Fruit fly (Drosophila melanogaster): ENCODE data around the gene Tmc.

The Tmc gene

DNA sequence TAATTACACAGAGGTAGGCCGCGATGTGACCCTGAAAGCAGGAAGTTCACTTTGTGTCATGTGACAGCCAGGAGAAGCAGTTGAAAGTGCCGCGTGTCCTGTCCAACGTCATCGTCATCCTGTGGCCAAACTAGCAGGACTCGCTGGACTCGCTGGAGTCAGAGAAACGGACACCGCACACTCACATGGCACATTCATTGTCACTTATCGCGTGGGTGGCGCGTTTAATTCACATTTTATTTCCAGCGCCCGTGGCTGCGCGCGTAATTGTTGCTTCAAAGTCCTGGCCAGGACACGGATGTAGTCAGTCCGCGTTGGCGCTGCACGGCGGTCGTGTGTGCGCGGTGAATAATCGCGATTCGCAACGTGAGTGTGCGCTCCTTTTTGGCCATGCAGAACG, at the start of gene Tmc:
TSS of gene Tmc (plus strand) at position 301 of the 400 bp plus-strand sequence.
- no peak for TF ChIP-seq ovo (GFP tag; optimal IDR thresholded peaks at IDR 0.05)

DNA sequence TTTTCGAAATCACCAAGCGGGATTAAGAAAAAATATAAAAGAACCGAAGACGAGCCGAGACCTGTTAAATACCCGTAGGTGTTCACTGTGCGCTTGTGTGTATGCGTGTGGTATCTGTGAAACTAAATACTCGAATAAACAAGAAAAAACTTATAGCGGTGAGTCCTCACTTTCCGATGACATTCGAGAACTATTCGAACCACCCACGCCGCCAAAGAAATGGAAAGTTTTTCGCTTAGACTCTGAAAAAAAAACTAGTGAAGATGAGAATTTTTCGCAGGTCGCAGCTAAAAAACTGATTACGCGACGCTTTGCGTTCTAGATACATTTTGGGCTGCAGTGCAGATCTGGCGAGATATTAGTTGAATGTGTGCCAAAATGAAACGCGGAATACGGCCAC, 49.7 kb upstream of the Tmc start:
- peak; percentile 78 for TF ChIP-seq tj (GFP tag; optimal IDR thresholded peaks at IDR 0.05)
- TF ChIP-seq CG12768 (GFP tag; optimal IDR thresholded peaks at IDR 0.05) = no peak

dm6 chr3L:9548800-9549199, 48.8 kb upstream of the Tmc start:
- no peak for TF ChIP-seq bab1 (GFP tag; optimal IDR thresholded peaks at IDR 0.05)
- TF ChIP-seq ovo (GFP tag; optimal IDR thresholded peaks at IDR 0.05) = no peak
- TF ChIP-seq Mnt (GFP tag; optimal IDR thresholded peaks at IDR 0.05) = no peak
- no peak for TF ChIP-seq Hr96 (GFP tag; optimal IDR thresholded peaks at IDR 0.05)
- no peak for TF ChIP-seq CG1620 (GFP tag; optimal IDR thresholded peaks at IDR 0.05)
- no peak for TF ChIP-seq cic (GFP tag; optimal IDR thresholded peaks at IDR 0.05)
- TF ChIP-seq Clk (GFP tag; optimal IDR thresholded peaks at IDR 0.05) = no peak
- TF ChIP-seq CG14711 (tag; optimal IDR thresholded peaks at IDR 0.05) = no peak
- no peak for TF ChIP-seq Crg-1 (GFP tag; optimal IDR thresholded peaks at IDR 0.05)
- TF ChIP-seq CG33017 (tag; optimal IDR thresholded peaks at IDR 0.05) = no peak
- TF ChIP-seq toe (GFP tag; optimal IDR thresholded peaks at IDR 0.05) = no peak

DNA sequence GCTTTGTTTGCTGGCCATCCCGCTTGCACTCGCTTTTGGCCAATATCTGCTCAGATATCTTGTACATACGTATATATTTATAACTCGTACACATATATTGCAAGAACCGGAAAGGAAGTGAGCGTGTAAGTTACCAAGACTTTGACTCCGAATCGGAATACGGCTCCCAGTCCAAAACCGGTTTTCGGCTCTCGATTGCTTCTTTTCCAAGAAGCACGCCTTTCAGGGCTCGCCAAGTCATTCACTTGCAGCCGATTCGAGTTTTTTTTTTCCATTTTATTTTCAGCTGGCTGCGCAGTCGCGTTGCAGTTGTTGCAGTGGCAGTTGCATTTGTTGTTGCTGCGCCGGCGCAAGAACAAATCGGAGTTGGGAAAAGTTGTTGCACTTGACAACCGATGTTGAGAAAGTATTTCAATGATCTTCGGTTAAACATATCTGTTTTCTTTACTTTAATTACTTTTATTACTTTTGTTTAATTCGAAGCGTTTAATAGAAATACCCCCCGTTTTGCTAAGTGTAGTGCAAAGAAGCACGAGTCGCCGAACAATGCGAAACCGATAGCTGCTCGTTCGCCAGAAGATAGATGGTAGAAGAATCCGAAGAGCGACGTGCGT, 47.8 kb upstream of the Tmc start:
- TF ChIP-seq CG33017 (tag; optimal IDR thresholded peaks at IDR 0.05) (no peak), kay (GFP tag; ENCODE audit: borderline replicate concordance) (no peak), Hr96 (GFP tag; optimal IDR thresholded peaks at IDR 0.05) (no peak), CG7101 (tag; optimal IDR thresholded peaks at IDR 0.05) (no peak), Clk (GFP tag; optimal IDR thresholded peaks at IDR 0.05) (no peak), bab1 (GFP tag; optimal IDR thresholded peaks at IDR 0.05) (no peak)

dm6 chr3L:9550873-9551580, 46.5 kb upstream of the Tmc start:
- TF ChIP-seq CG14711 (tag; optimal IDR thresholded peaks at IDR 0.05) (no peak), CG11617 (GFP tag; optimal IDR thresholded peaks at IDR 0.05) (no peak), kay (GFP tag; ENCODE audit: borderline replicate concordance) (no peak), tj (GFP tag; optimal IDR thresholded peaks at IDR 0.05) (peak; percentile 78)

DNA sequence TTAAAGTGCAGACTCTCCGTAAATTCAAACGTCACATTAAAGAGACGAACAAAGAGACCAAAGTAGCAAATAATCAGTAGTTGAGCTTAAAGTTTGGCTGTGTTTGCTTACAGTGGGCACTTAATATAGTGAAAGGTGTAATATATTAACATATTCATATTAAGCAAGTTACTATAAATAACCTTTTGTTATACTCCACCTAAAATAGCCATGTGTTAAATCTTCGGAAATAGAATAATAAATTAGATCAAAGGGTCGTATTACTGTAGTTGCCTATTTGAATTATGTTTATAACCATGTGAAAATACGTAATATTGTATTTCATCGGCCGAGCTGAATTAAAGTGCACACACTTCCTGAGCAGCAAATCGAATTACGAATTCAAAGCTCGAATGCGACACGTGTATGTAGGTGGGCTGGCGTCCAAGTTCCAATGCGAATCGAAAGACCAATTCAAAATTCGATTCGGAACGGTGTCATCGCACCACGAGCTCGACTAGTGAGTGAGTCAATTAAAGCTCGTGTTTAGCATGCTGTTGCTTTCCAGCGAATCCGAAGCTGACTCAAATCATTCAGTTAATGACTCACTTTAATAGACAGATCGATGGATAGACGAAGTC, 45.3 kb upstream of the Tmc start:
- no peak for TF ChIP-seq CG5204 (GFP tag; optimal IDR thresholded peaks at IDR 0.05)
- no peak for TF ChIP-seq CG1620 (GFP tag; optimal IDR thresholded peaks at IDR 0.05)
- TF ChIP-seq cnc (optimal IDR thresholded peaks at IDR 0.05) = no peak
- no peak for TF ChIP-seq CG14711 (tag; optimal IDR thresholded peaks at IDR 0.05)
- no peak for TF ChIP-seq toe (GFP tag; optimal IDR thresholded peaks at IDR 0.05)
- peak; percentile 13 for TF ChIP-seq tj (GFP tag; optimal IDR thresholded peaks at IDR 0.05)
- no peak for TF ChIP-seq Hr96 (GFP tag; optimal IDR thresholded peaks at IDR 0.05)
- no peak for TF ChIP-seq kay (GFP tag; ENCODE audit: borderline replicate concordance)
- TF ChIP-seq CG33017 (tag; optimal IDR thresholded peaks at IDR 0.05) = no peak
- TF ChIP-seq cic (GFP tag; optimal IDR thresholded peaks at IDR 0.05) = no peak
- TF ChIP-seq CG12768 (GFP tag; optimal IDR thresholded peaks at IDR 0.05) = peak; percentile 17
- peak; percentile 82 for TF ChIP-seq bab1 (GFP tag; optimal IDR thresholded peaks at IDR 0.05)
- no peak for TF ChIP-seq ovo (GFP tag; optimal IDR thresholded peaks at IDR 0.05)

dm6 chr3L:9555004-9555403, 42.6 kb upstream of the Tmc start:
- TF ChIP-seq pad (GFP tag; optimal IDR thresholded peaks at IDR 0.05) (no peak), CG33017 (tag; optimal IDR thresholded peaks at IDR 0.05) (no peak), kay (GFP tag; ENCODE audit: borderline replicate concordance) (no peak), CG1620 (GFP tag; optimal IDR thresholded peaks at IDR 0.05) (no peak), CG12768 (GFP tag; optimal IDR thresholded peaks at IDR 0.05) (no peak), CG11617 (GFP tag; optimal IDR thresholded peaks at IDR 0.05) (no peak), CG7101 (tag; optimal IDR thresholded peaks at IDR 0.05) (no peak)

- TF ChIP-seq kay (GFP tag; ENCODE audit: borderline replicate concordance) (no peak), toe (GFP tag; optimal IDR thresholded peaks at IDR 0.05) (no peak), bab1 (GFP tag; optimal IDR thresholded peaks at IDR 0.05) (no peak), pad (GFP tag; optimal IDR thresholded peaks at IDR 0.05) (no peak), Hr96 (GFP tag; optimal IDR thresholded peaks at IDR 0.05) (no peak), ovo (GFP tag; optimal IDR thresholded peaks at IDR 0.05) (no peak), CG12768 (GFP tag; optimal IDR thresholded peaks at IDR 0.05) (no peak), CG7101 (tag; optimal IDR thresholded peaks at IDR 0.05) (no peak), CG7045 (GFP tag; optimal IDR thresholded peaks at IDR 0.05) (no peak), Clk (GFP tag; optimal IDR thresholded peaks at IDR 0.05) (no peak), CG5204 (GFP tag; optimal IDR thresholded peaks at IDR 0.05) (no peak), cic (GFP tag; optimal IDR thresholded peaks at IDR 0.05) (no peak), CG33017 (tag; optimal IDR thresholded peaks at IDR 0.05) (no peak), Crg-1 (GFP tag; optimal IDR thresholded peaks at IDR 0.05) (no peak), CG11617 (GFP tag; optimal IDR thresholded peaks at IDR 0.05) (no peak), tj (GFP tag; optimal IDR thresholded peaks at IDR 0.05) (no peak), CG1620 (GFP tag; optimal IDR thresholded peaks at IDR 0.05) (no peak), cnc (optimal IDR thresholded peaks at IDR 0.05) (no peak), CG14711 (tag; optimal IDR thresholded peaks at IDR 0.05) (no peak)
Measured at dm6 chr3L:9556666-9557065, 40.9 kb upstream of the Tmc start.
